Worm (Caenorhabditis elegans): ENCODE results near the gene T02B11.3.

Gene T02B11.3

ce11 chrV:908681-909080 lies 42.1 kb upstream of the T02B11.3 start:
- TF ChIP-seq egrh-3 (GFP tag; IDR thresholded peaks at IDR 0.05) (peak; percentile 60; the same call in 1 of the 2 replicates), attf-3 (GFP tag; conservative IDR thresholded peaks at IDR 0.05) (no peak), xnd-1 (tag; optimal IDR thresholded peaks at IDR 0.05) (no peak), Y53F4B.3 (GFP tag; IDR thresholded peaks at IDR 0.05) (no peak), madf-10 (tag; optimal IDR thresholded peaks at IDR 0.05) (no peak), pbrm-1 (GFP tag; IDR thresholded peaks at IDR 0.05) (no peak), ZK185.1 (tag; optimal IDR thresholded peaks at IDR 0.05; ENCODE audit: poor library complexity, severe bottlenecking) (no peak), zfh-2 (GFP tag; conservative IDR thresholded peaks at IDR 0.05) (peak; percentile 76), ceh-79 (tag; optimal IDR thresholded peaks at IDR 0.05) (no peak), nhr-27 (tag; optimal IDR thresholded peaks at IDR 0.05) (no peak), rec-8 (tag; optimal IDR thresholded peaks at IDR 0.05) (no peak), B0336.3 (GFP tag; IDR thresholded peaks at IDR 0.05) (no peak), ztf-22 (GFP tag; optimal IDR thresholded peaks at IDR 0.05) (no peak), Y67H2A.10 (GFP tag; conservative IDR thresholded peaks at IDR 0.05) (no peak), mcd-1 (GFP tag; IDR thresholded peaks at IDR 0.05) (0 out of 2 replicates have a peak, but pooled peaks have one; percentile 10)

ce11 chrV:904232-904983 lies 37.8 kb upstream of the T02B11.3 start, which contains the start of gene trm-2A:
TSS of gene trm-2A (plus strand) at chrV:904963.
- no peak for TF ChIP-seq nfya-1 (tag; optimal IDR thresholded peaks at IDR 0.05; ENCODE audit: borderline replicate concordance, insufficient read depth)
- peak; percentile 18 for TF ChIP-seq lsl-1 (GFP tag; optimal IDR thresholded peaks at IDR 0.05)
- TF ChIP-seq efl-1 (GFP tag; optimal IDR thresholded peaks at IDR 0.05), result peak; percentile 76
- no peak for TF ChIP-seq fkh-3 (tag; optimal IDR thresholded peaks at IDR 0.05)
- TF ChIP-seq Y67H2A.10 (GFP tag; conservative IDR thresholded peaks at IDR 0.05), result no peak
- no peak for TF ChIP-seq gei-17 (GFP tag; optimal IDR thresholded peaks at IDR 0.05)
- no peak for TF ChIP-seq ztf-25 (GFP tag; IDR thresholded peaks at IDR 0.05)
- TF ChIP-seq snpc-1.3 (tag; optimal IDR thresholded peaks at IDR 0.05; ENCODE audit: insufficient read depth), result peak; percentile 52
- no peak for TF ChIP-seq ceh-40 (GFP tag; IDR thresholded peaks at IDR 0.05)
- TF ChIP-seq madf-10 (tag; optimal IDR thresholded peaks at IDR 0.05), result no peak
- no peak for TF ChIP-seq F23B12.7 (tag; optimal IDR thresholded peaks at IDR 0.05; ENCODE audit: insufficient read depth)
- peak; percentile 15 for TF ChIP-seq attf-5 (GFP tag; optimal IDR thresholded peaks at IDR 0.05)
- 0 out of 2 replicates have a peak, but pooled peaks have one; percentile 61 for TF ChIP-seq F37B4.10 (GFP tag; IDR thresholded peaks at IDR 0.05)
- TF ChIP-seq cebp-1 (GFP tag; IDR thresholded peaks at IDR 0.05), result no peak
- TF ChIP-seq cebp-1 (tag; optimal IDR thresholded peaks at IDR 0.05), result no peak
- no peak for TF ChIP-seq F55B11.4 (tag; optimal IDR thresholded peaks at IDR 0.05; ENCODE audit: borderline replicate concordance, insufficient read depth)
- TF ChIP-seq lin-40 (tag; optimal IDR thresholded peaks at IDR 0.05), result peak; percentile 45
- no peak for TF ChIP-seq C17E4.6 (GFP tag; IDR thresholded peaks at IDR 0.05)
- TF ChIP-seq madf-8 (GFP tag; conservative IDR thresholded peaks at IDR 0.05), result no peak
- no peak for TF ChIP-seq nfyb-1 (GFP tag; IDR thresholded peaks at IDR 0.05)
- 0 out of 2 replicates have a peak, but pooled peaks have one; percentile 38 for TF ChIP-seq madf-3 (GFP tag; IDR thresholded peaks at IDR 0.05)
- no peak for TF ChIP-seq K11D2.4 (GFP tag; IDR thresholded peaks at IDR 0.05)
- TF ChIP-seq rpc-1 (optimal IDR thresholded peaks at IDR 0.05), result no peak
- no peak for TF ChIP-seq rpc-1 (tag; optimal IDR thresholded peaks at IDR 0.05)
- TF ChIP-seq snpc-4 (GFP tag; optimal IDR thresholded peaks at IDR 0.05), result no peak
- TF ChIP-seq snpc-4 (tag; optimal IDR thresholded peaks at IDR 0.05), result peak in 1 of 4 experiments; percentile 33
- no peak for TF ChIP-seq F49E8.2 (tag; optimal IDR thresholded peaks at IDR 0.05; ENCODE audit: insufficient read depth)
- no peak for TF ChIP-seq let-607 (tag; optimal IDR thresholded peaks at IDR 0.05)
- TF ChIP-seq attf-3 (GFP tag; conservative IDR thresholded peaks at IDR 0.05), result no peak; the same call in 1 of the 2 replicates
- TF ChIP-seq hlh-12 (tag; optimal IDR thresholded peaks at IDR 0.05), result no peak
- TF ChIP-seq F52B5.7 (tag; optimal IDR thresholded peaks at IDR 0.05), result no peak
- TF ChIP-seq rec-8 (tag; optimal IDR thresholded peaks at IDR 0.05), result no peak
- no peak for TF ChIP-seq B0035.1 (tag; optimal IDR thresholded peaks at IDR 0.05)
- peak; percentile 11 for TF ChIP-seq ceh-27 (GFP tag; optimal IDR thresholded peaks at IDR 0.05)
